Worm (Caenorhabditis elegans) whole organism, L4 larva: ENCODE measurements around the gene rpl-29.

Source experiments
- daf-16 ChIP-seq, 3 experiments: sonication (generic microtip); optimal IDR thresholded peaks; 2 replicates each; lab custom pipeline; 2016 to 2017; ENCODE audit warnings: missing genetic modification characterization in 3 of 3, missing genetic modification reagents in 3 of 3, mild to moderate bottlenecking in 2 of 3, missing compliant biosample characterization in 2 of 3, missing biosample characterization in 1 of 3, moderate library complexity in 1 of 3
- lin-39 ChIP-seq: fragments of 150-350 bp; optimal IDR thresholded peaks from 2 replicates; lab custom pipeline; 2014; ENCODE audit warnings: missing biosample characterization, missing genetic modification reagents, missing genetic modification characterization
- unc-130 ChIP-seq: sonication (generic microtip); optimal IDR thresholded peaks from 2 replicates; lab custom pipeline; 2016; ENCODE audit warnings: missing genetic modification reagents, missing genetic modification characterization, missing compliant biosample characterization
- unc-39 ChIP-seq: sonication (generic microtip); optimal IDR thresholded peaks from 2 replicates; lab custom pipeline; 2017; ENCODE audit warnings: missing biosample characterization, missing genetic modification characterization

DNA sequence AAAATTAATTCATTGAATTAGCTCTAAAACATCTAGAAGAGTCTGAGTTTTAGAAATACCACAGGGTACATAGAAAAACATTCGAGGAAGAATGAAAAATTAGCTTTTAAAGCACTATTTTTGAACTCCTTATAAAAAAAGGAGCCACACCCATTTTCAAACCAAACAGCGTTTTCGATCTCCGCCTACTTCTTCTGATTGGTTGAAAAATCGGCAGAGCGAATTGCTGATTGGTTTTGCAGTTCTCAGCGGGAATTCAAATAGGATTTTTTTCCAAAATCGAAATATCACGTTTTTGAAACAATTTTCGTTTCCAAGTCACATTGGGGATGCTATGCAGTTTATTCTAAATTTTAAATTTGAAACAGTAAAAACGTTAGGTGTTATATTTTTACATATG lies 3.9 kb upstream of the rpl-29 start:
- no peak for TF ChIP-seq daf-16 (GFP tag; optimal IDR thresholded peaks at IDR 0.05; lab: Kevin White, UChicago)
- no peak for TF ChIP-seq daf-16 (tag; optimal IDR thresholded peaks at IDR 0.05; lab: Kevin White, UChicago)
- no peak for TF ChIP-seq unc-130
- TF ChIP-seq lin-39 (tag; lab: Kevin White, UChicago): no peak
- no peak for TF ChIP-seq unc-39 (tag; lab: Kevin White, UChicago)
